Fruit fly (Drosophila melanogaster) whole organism, adult: ENCODE results near the gene CG43731.
A peak's percentile ranks its signal among the peaks of the same experiment; 100 is the strongest.

Experiments used
- CG5204 ChIP-seq: fragments of 200-800 bp; sonication (Bioruptor generic); optimal IDR thresholded peaks from 2 replicates; lab custom pipeline; 2016; ENCODE audit warnings: missing biosample characterization, missing genetic modification characterization
- Hr96 ChIP-seq: fragments of 200-800 bp; sonication (Bioruptor generic); optimal IDR thresholded peaks from 2 replicates; lab custom pipeline; 2016; ENCODE audit warnings: missing biosample characterization, missing genetic modification characterization

- TF ChIP-seq Hr96 (GFP tag; lab: Kevin White, UChicago) (peak; percentile 64), CG5204 (no peak)
Measured at dm6 chr2L:19141435-19142126, 39.7 kb downstream of the CG43731 start.
